Fruit fly (Drosophila melanogaster): Measurements from ENCODE around the gene gcm.

dm6 chr2L:9600772-9601171 lies 19.2 kb upstream of the gcm start, which contains the start of gene CG4382:
- TF ChIP-seq insv (optimal IDR thresholded peaks at IDR 0.05) (no peak), Myc (optimal IDR thresholded peaks at IDR 0.05) (no peak), psq (optimal IDR thresholded peaks at IDR 0.05) (no peak), Sin3A (optimal IDR thresholded peaks at IDR 0.05) (no peak), ttk (optimal IDR thresholded peaks at IDR 0.05) (no peak), h (optimal IDR thresholded peaks at IDR 0.05) (no peak)

Measured in Kc167 (cell line).